Worm (Caenorhabditis elegans): ENCODE data around the gene C01C4.3.

DNA sequence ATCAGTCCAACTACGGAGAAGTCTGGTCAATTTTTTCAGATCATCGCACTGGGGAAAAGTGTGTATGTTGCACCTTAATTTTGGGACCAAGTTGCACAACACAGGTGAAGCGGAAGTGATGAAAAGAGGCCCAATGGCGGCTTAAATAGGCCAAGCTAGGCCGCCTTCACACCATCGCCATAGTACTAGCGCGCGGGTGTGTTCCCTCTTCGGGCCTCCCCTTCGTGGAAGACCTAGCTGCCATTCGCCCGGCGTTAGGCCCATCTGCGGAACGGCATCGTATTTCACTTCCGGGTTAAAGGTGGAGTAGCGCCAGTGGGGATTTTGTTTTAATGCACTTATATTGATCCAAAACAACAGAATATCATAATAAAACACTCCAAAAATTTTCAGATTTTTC, 63.1 kb downstream of the C01C4.3 start:
- TF ChIP-seq W03F9.2 (tag; optimal IDR thresholded peaks at IDR 0.05), result no peak
- TF ChIP-seq dao-5 (tag; optimal IDR thresholded peaks at IDR 0.05), result no peak
